Fruit fly (Drosophila melanogaster): ENCODE data around the gene CG18731.
A peak's percentile ranks its signal among the peaks of the same experiment; 100 is the strongest.

CG18731 gene

DNA sequence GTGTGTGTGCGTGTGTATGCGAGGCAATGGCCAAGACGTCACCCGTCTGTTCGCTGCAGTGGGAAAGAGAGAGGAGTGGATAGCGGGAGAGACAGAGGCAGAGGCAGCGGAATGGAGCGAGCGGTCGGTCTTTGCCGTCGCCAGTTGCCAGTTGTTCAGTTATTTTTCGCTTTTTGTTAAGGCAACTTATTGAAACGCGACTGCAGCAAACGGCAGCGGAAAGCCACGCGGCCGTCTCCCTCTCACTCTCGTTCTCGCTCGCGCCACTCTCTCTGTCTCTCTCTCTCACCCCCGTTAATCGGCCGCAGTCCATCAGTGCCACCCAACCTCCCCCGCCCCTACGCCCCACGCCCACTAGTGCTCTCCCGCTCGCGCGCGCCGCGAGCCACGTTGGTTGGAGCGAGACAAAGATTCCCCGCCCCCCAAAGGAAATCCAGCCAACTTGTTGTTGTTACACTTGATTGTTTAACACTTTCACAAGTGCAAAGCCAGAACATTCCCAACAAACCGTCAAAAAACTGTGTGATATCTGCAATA is 48.0 kb downstream of the CG18731 start (continued):
- no peak for TF ChIP-seq sim (GFP tag; IDR thresholded peaks at IDR 0.05)

DNA sequence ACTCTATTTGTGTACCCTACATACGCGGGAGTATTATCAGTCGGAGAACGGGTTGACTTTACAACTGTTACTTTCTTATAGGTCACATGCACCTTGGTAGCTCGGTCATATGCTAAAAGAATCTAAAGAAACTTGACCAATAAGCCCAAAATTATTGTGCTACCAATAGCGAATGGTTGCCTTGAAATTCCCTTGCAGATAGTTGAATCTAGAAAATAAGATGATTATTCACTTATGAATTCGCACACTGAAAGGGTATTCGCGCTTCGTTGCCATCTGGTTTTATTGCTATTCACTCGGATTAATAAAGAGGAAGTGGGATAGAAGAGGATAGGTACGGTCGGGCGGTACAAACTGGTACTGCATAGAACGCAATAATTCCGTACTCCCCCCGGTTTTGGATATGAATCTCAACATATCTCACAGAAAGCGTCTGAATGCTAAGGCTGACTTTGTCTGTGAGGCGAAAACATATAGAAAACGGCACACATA is 49.1 kb downstream of the CG18731 start:
- TF ChIP-seq NFAT (GFP tag; IDR thresholded peaks at IDR 0.05) (no peak), Mad (GFP tag; optimal IDR thresholded peaks at IDR 0.05) (peak; percentile 21), CG10147 (GFP tag; optimal IDR thresholded peaks at IDR 0.05) (peak; percentile 81), croc (GFP tag; conservative IDR thresholded peaks at IDR 0.05) (peak; percentile 55; the same call in 2 of the 3 replicates), peb (GFP tag; IDR thresholded peaks at IDR 0.05) (peak; percentile 52; the same call in 1 of the 2 replicates), CG1602 (GFP tag; optimal IDR thresholded peaks at IDR 0.05) (peak; percentile 66), dmrt11E (tag; optimal IDR thresholded peaks at IDR 0.05) (peak; percentile 28), trh (GFP tag; optimal IDR thresholded peaks at IDR 0.05) (peak; percentile 27), tap (tag; optimal IDR thresholded peaks at IDR 0.05) (peak; percentile 28), CG13287 (GFP tag; IDR thresholded peaks at IDR 0.05; ENCODE audit: partially characterized antibody) (no peak), CG17802 (tag; optimal IDR thresholded peaks at IDR 0.05) (peak; percentile 8), CG15696 (tag; optimal IDR thresholded peaks at IDR 0.05) (peak; percentile 47), Optix (GFP tag; IDR thresholded peaks at IDR 0.05) (peak; percentile 70; the same call in 1 of the 3 replicates), CG6689 (GFP tag; IDR thresholded peaks at IDR 0.05) (peak; percentile 58), ham (GFP tag; IDR thresholded peaks at IDR 0.05) (peak; percentile 69; the same call in 1 of the 2 replicates), CG33213 (GFP tag; optimal IDR thresholded peaks at IDR 0.05) (peak; percentile 52), Dfd (GFP tag; optimal IDR thresholded peaks at IDR 0.05) (no peak), Rx (GFP tag; IDR thresholded peaks at IDR 0.05) (peak; percentile 31; the same call in 1 of the 2 replicates), ftz-f1 (GFP tag; optimal IDR thresholded peaks at IDR 0.05) (no peak), Hr51 (GFP tag; optimal IDR thresholded peaks at IDR 0.05) (peak; percentile 74 to 82), Lpt (GFP tag; optimal IDR thresholded peaks at IDR 0.05) (no peak), Atf6 (GFP tag; IDR thresholded peaks at IDR 0.05) (peak; percentile 63), Gug (GFP tag; IDR thresholded peaks at IDR 0.05) (peak; percentile 72; the same call in 3 of the 4 replicates), lab (GFP tag; optimal IDR thresholded peaks at IDR 0.05) (peak; percentile 72), E2f2 (GFP tag; IDR thresholded peaks at IDR 0.05) (peak; percentile 34), wor (GFP tag; IDR thresholded peaks at IDR 0.05) (peak; percentile 68; the same call in 1 of the 2 replicates), ara (GFP tag; IDR thresholded peaks at IDR 0.05) (peak; percentile 36; the same call in 1 of the 2 replicates), ERR (GFP tag; optimal IDR thresholded peaks at IDR 0.05) (peak; percentile 16), CG17359 (tag; optimal IDR thresholded peaks at IDR 0.05) (peak; percentile 57), CG13296 (GFP tag; optimal IDR thresholded peaks at IDR 0.05) (peak; percentile 27), E2f1 (GFP tag; IDR thresholded peaks at IDR 0.05) (peak; percentile 63; the same call in 1 of the 2 replicates), Oli (tag; optimal IDR thresholded peaks at IDR 0.05) (peak; percentile 76), Abd-B (GFP tag; optimal IDR thresholded peaks at IDR 0.05) (peak; percentile 89), Tbp (GFP tag; optimal IDR thresholded peaks at IDR 0.05) (no peak), CG12071 (GFP tag; optimal IDR thresholded peaks at IDR 0.05) (peak; percentile 70), CG14710 (tag; optimal IDR thresholded peaks at IDR 0.05) (no peak), Scr (GFP tag; IDR thresholded peaks at IDR 0.05; ENCODE audit: partially characterized antibody) (no peak), CG1603 (tag; optimal IDR thresholded peaks at IDR 0.05) (peak; percentile 23), CG4730 (GFP tag; IDR thresholded peaks at IDR 0.05) (peak; percentile 64; the same call in 1 of the 2 replicates), CG7745 (tag; optimal IDR thresholded peaks at IDR 0.05) (no peak), exex (tag; optimal IDR thresholded peaks at IDR 0.05) (peak; percentile 65), Taf1 (GFP tag; IDR thresholded peaks at IDR 0.05) (peak; percentile 80; the same call in 1 of the 2 replicates), CG8924 (tag; optimal IDR thresholded peaks at IDR 0.05) (peak; percentile 52), CG11504 (tag; optimal IDR thresholded peaks at IDR 0.05) (peak; percentile 78), Trl (optimal IDR thresholded peaks at IDR 0.05) (no peak), Trl (GFP tag; optimal IDR thresholded peaks at IDR 0.05) (peak; percentile 40), NfI (GFP tag; optimal IDR thresholded peaks at IDR 0.05) (peak; percentile 77)

Measured in whole organism, embryonic.